Worm (Caenorhabditis elegans) whole organism, L4 larva: ENCODE results near the gene T25E12.6.

Experiments
- F37D6.2 ChIP-seq: sonication (generic microtip); optimal IDR thresholded peaks from 2 replicates; lab custom pipeline; 2016; ENCODE audit warnings: mild to moderate bottlenecking, missing genetic modification characterization, missing compliant biosample characterization
- F49E8.2 ChIP-seq: sonication (generic microtip); optimal IDR thresholded peaks from 2 replicates; lab custom pipeline; 2016; ENCODE audit warnings: missing compliant biosample characterization, mild to moderate bottlenecking, missing genetic modification characterization, borderline replicate concordance
- ceh-82 ChIP-seq: sonication (generic microtip); optimal IDR thresholded peaks from 2 replicates; lab custom pipeline; 2017; ENCODE audit warnings: missing biosample characterization, missing genetic modification characterization
- ctbp-1 ChIP-seq: fragments of 200-800 bp; sonication (Bioruptor generic); IDR thresholded peaks from 2 replicates; pipeline ENCODE4 v1.3.6; 2022; ENCODE audit warnings: missing genetic modification reagents, missing genetic modification characterization, missing compliant biosample characterization
- fkh-10 ChIP-seq: fragments of 150-350 bp; optimal IDR thresholded peaks from 2 replicates; lab custom pipeline; 2014; ENCODE audit warnings: missing biosample characterization, missing genetic modification reagents, missing genetic modification characterization
- lin-39 ChIP-seq: fragments of 150-350 bp; optimal IDR thresholded peaks from 2 replicates; lab custom pipeline; 2014; ENCODE audit warnings: missing biosample characterization, missing genetic modification reagents, missing genetic modification characterization
- nhr-10 ChIP-seq: fragments of 150-350 bp; optimal IDR thresholded peaks from 2 replicates; lab custom pipeline; 2014; ENCODE audit warnings: missing biosample characterization, missing genetic modification characterization
- nhr-11 ChIP-seq: fragments of 150-350 bp; optimal IDR thresholded peaks from 2 replicates; lab custom pipeline; 2014; ENCODE audit warnings: missing biosample characterization, missing genetic modification characterization
- zag-1 ChIP-seq: fragments of 150-350 bp; optimal IDR thresholded peaks from 2 replicates; lab custom pipeline; 2014; ENCODE audit warnings: missing biosample characterization, missing genetic modification characterization
- zfp-3 ChIP-seq: fragments of 200-800 bp; sonication (Bioruptor generic); conservative IDR thresholded peaks from 2 replicates; pipeline ENCODE4 v1.3.6; 2022; ENCODE audit warnings: missing genetic modification reagents, missing genetic modification characterization, missing compliant biosample characterization

DNA sequence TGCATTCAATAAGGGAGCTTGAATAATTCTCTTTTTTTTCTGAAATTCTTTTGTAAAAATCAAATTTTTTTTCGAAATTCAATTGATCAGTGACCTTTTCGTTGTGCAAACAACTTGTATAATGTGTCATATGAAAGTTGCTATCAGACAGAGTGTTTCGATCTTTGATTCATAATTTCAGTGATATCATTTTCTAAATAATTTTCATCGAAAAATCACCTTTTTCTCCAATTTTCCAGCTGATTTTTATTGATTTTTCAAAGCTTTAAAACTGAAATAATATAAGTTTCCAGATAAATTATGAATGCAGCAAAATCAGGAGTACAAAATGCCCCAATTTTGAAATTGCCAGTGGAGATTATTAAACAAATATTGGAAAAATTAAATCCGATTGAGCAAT, 13.8 kb upstream of the T25E12.6 start, which contains the start of gene fbxa-127:
- TF ChIP-seq nhr-11 (tag; lab: Kevin White, UChicago) (no peak), ctbp-1 (GFP tag; lab: Robert Waterston, UW) (no peak), F49E8.2 (tag; lab: Kevin White, UChicago) (no peak), lin-39 (tag; lab: Kevin White, UChicago) (no peak), F37D6.2 (tag; lab: Kevin White, UChicago) (no peak), ceh-82 (tag; lab: Kevin White, UChicago) (no peak), zfp-3 (GFP tag; lab: Robert Waterston, UW) (no peak), fkh-10 (no peak), zag-1 (tag; lab: Kevin White, UChicago) (no peak), nhr-10 (tag; lab: Kevin White, UChicago) (no peak)
